Worm (Caenorhabditis elegans): Measurements from ENCODE around the gene bath-46.
A peak's percentile ranks its signal among the peaks of the same experiment; 100 is the strongest.

The bath-46 gene

ce11 chrII:1568214-1568613, 29.5 kb upstream of the bath-46 start, which contains the start of gene fbxb-49 (continued):
- TF ChIP-seq zim-3 (tag; optimal IDR thresholded peaks at IDR 0.05) (no peak), die-1 (tag; optimal IDR thresholded peaks at IDR 0.05) (no peak), attf-6 (GFP tag; IDR thresholded peaks at IDR 0.05) (no peak)

ce11 chrII:1571032-1571431, 26.7 kb upstream of the bath-46 start, which contains the start of gene fbxb-46:
Gene fbxb-46 (minus strand): TSS chrII:1571132.
- no peak for TF ChIP-seq nfyb-1 (GFP tag; IDR thresholded peaks at IDR 0.05)
- no peak for TF ChIP-seq Y53G8AR.9 (GFP tag; conservative IDR thresholded peaks at IDR 0.05)
- TF ChIP-seq rcor-1 (GFP tag; IDR thresholded peaks at IDR 0.05), result no peak
- no peak for TF ChIP-seq bed-2 (GFP tag; IDR thresholded peaks at IDR 0.05)
- no peak for TF ChIP-seq B0336.3 (GFP tag; IDR thresholded peaks at IDR 0.05)
- TF ChIP-seq akir-1 (GFP tag; optimal IDR thresholded peaks at IDR 0.05), result no peak
- no peak for TF ChIP-seq pbrm-1 (GFP tag; IDR thresholded peaks at IDR 0.05)
- TF ChIP-seq nhr-120 (GFP tag; IDR thresholded peaks at IDR 0.05), result no peak
- no peak for TF ChIP-seq F52B5.7 (tag; optimal IDR thresholded peaks at IDR 0.05)

- TF ChIP-seq ceh-58 (GFP tag; IDR thresholded peaks at IDR 0.05) (no peak), F57C9.4 (tag; optimal IDR thresholded peaks at IDR 0.05) (no peak), ceh-100 (GFP tag; IDR thresholded peaks at IDR 0.05) (no peak)
These were observed 21.7 kb upstream of the bath-46 start, which contains the start of gene K05F6.10 for ce11 chrII:1576030-1576429. Gene K05F6.10 (minus strand): TSS chrII:1576130.

ce11 chrII:1576772-1577171, 20.9 kb upstream of the bath-46 start:
- TF ChIP-seq nhr-80 (tag; optimal IDR thresholded peaks at IDR 0.05) (peak; percentile 72), him-1 (tag; optimal IDR thresholded peaks at IDR 0.05) (no peak), dox-1 (GFP tag; IDR thresholded peaks at IDR 0.05) (peak; percentile 38; the same call in 1 of the 2 replicates)

DNA sequence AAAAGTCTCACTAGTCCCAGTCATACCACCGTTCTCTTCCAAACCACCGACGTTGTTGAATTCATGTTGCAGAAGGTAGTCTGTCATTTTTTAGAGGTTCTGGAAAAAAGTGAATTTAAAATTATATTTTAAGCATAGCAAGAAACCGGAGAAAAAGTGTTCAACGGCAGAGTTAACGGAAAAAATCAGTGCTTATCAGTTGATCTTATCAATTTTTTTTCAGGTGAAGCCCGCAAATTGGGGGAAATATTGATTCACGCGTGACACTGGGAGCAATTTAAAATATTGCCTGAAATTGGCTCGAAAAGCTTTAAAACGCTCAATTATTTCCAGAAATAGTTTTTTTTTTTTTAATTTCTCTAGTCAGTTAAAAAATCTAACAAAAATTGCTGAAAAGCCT, 17.8 kb upstream of the bath-46 start, which contains the start of gene math-38:
TSS of gene math-38 (minus strand) at position 101 of the 400 bp plus-strand sequence.
- TF ChIP-seq pbrm-1 (GFP tag; IDR thresholded peaks at IDR 0.05) (no peak), nhr-80 (tag; optimal IDR thresholded peaks at IDR 0.05) (peak; percentile 22)

DNA sequence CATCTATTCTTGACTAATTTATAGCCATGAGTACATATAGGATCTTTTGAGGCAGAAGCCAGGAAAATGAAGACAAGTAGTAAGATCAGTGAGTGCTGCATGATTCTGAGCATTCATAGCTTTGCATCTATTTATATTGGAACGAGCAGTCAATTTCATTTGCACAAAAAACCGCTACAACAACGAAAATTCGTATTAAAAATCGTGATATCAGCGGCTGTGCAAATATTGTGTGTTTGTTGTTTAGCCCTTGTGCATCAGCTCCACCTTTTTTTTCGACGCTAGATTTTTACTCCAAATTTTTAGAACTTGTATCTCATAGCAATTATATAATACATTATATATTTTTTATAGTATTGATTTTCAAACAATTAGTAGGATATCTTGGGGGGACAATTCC, 13.6 kb upstream of the bath-46 start, which contains the start of gene clec-21:
TSS of gene clec-21 (minus strand) at position 101 of the 400 bp plus-strand sequence.
- TF ChIP-seq hlh-26 (GFP tag; conservative IDR thresholded peaks at IDR 0.05), result no peak
- no peak for TF ChIP-seq mcd-1 (GFP tag; IDR thresholded peaks at IDR 0.05)
- TF ChIP-seq ztf-3 (GFP tag; optimal IDR thresholded peaks at IDR 0.05), result no peak
- TF ChIP-seq nfya-2 (GFP tag; IDR thresholded peaks at IDR 0.05), result no peak
- no peak for TF ChIP-seq D2030.7 (GFP tag; IDR thresholded peaks at IDR 0.05)
- no peak for TF ChIP-seq lin-35 (GFP tag; optimal IDR thresholded peaks at IDR 0.05)
- no peak for TF ChIP-seq aptf-2 (GFP tag; conservative IDR thresholded peaks at IDR 0.05)
- TF ChIP-seq die-1 (tag; optimal IDR thresholded peaks at IDR 0.05), result no peak
- no peak for TF ChIP-seq nfya-1 (tag; optimal IDR thresholded peaks at IDR 0.05; ENCODE audit: borderline replicate concordance, insufficient read depth)

- no peak for TF ChIP-seq ztf-3 (GFP tag; optimal IDR thresholded peaks at IDR 0.05)
These were observed 11.4 kb upstream of the bath-46 start, which contains the start of gene T07H3.8 for ce11 chrII:1586305-1586704. Gene T07H3.8 (plus strand): TSS chrII:1586605.

- TF ChIP-seq hrde-1 (tag; optimal IDR thresholded peaks at IDR 0.05; ENCODE audit: borderline replicate concordance), result no peak
- no peak for TF ChIP-seq ZK185.1 (tag; optimal IDR thresholded peaks at IDR 0.05; ENCODE audit: poor library complexity, severe bottlenecking)
- no peak for TF ChIP-seq gei-17 (GFP tag; optimal IDR thresholded peaks at IDR 0.05)
- no peak for TF ChIP-seq die-1 (tag; optimal IDR thresholded peaks at IDR 0.05)
- TF ChIP-seq lir-1 (GFP tag; conservative IDR thresholded peaks at IDR 0.05), result no peak
These were observed 7.9 kb upstream of the bath-46 start, which contains the start of gene T07H3.7 for ce11 chrII:1589845-1590244. Gene T07H3.7 (minus strand): TSS chrII:1589945.
